Fruit fly (Drosophila melanogaster) whole organism, embryonic: Measurements from ENCODE around the gene CG2841.

ENCODE experiments used
- ATbp ChIP-seq: fragments of 200-800 bp; sonication (Bioruptor generic); optimal IDR thresholded peaks from 2 replicates; lab custom pipeline; 2017; ENCODE audit warnings: missing biosample characterization, mild to moderate bottlenecking, missing genetic modification characterization, missing genetic modification reagents
- Awh ChIP-seq: fragments of 200-800 bp; sonication (Bioruptor generic); IDR thresholded peaks from 2 replicates; pipeline ENCODE4, ENCODE4 v1.3.6; 2022; ENCODE audit warnings: missing biosample characterization, missing genetic modification characterization
- Bteb2 ChIP-seq: fragments of 200-800 bp; sonication (Bioruptor generic); optimal IDR thresholded peaks from 2 replicates; lab custom pipeline; 2016; ENCODE audit warnings: missing biosample characterization, missing genetic modification characterization
- CG10321 ChIP-seq: fragments of 200-800 bp; sonication (Bioruptor generic); IDR thresholded peaks from 2 replicates; pipeline ENCODE4 v1.3.6; 2022; ENCODE audit warnings: missing biosample characterization, missing genetic modification characterization
- CG12104 ChIP-seq: fragments of 200-800 bp; sonication (Bioruptor generic); optimal IDR thresholded peaks from 3 replicates; lab custom pipeline; 2016; ENCODE audit warnings: missing biosample characterization, missing genetic modification characterization
- CG12236 ChIP-seq: fragments of 200-800 bp; sonication (Bioruptor generic); optimal IDR thresholded peaks from 2 replicates; lab custom pipeline; 2016; ENCODE audit warnings: missing biosample characterization, missing genetic modification characterization
- CG1603 ChIP-seq: fragments of 200-800 bp; sonication (Bioruptor generic); optimal IDR thresholded peaks from 2 replicates; lab custom pipeline; 2019; ENCODE audit warnings: missing biosample characterization, mild to moderate bottlenecking, missing genetic modification characterization, moderate library complexity
- CG16815 ChIP-seq: fragments of 200-800 bp; sonication (Bioruptor generic); optimal IDR thresholded peaks from 3 replicates; lab custom pipeline; 2017; ENCODE audit warnings: missing biosample characterization, mild to moderate bottlenecking, missing genetic modification characterization
- CG17186 ChIP-seq: fragments of 200-800 bp; sonication (Bioruptor generic); optimal IDR thresholded peaks from 3 replicates; lab custom pipeline; 2017; ENCODE audit warnings: missing biosample characterization, missing genetic modification reagents, missing genetic modification characterization
- CG17912 ChIP-seq: fragments of 200-800 bp; sonication (Bioruptor generic); optimal IDR thresholded peaks from 2 replicates; lab custom pipeline; 2018; ENCODE audit warnings: missing biosample characterization, mild to moderate bottlenecking, missing genetic modification characterization
- CG1792 ChIP-seq: fragments of 200-800 bp; sonication (Bioruptor generic); optimal IDR thresholded peaks from 2 replicates; lab custom pipeline; 2016; ENCODE audit warnings: missing biosample characterization, missing genetic modification characterization
- CG4328 ChIP-seq: fragments of 200-800 bp; sonication (Bioruptor generic); optimal IDR thresholded peaks from 3 replicates; lab custom pipeline; 2017; ENCODE audit warnings: missing biosample characterization, missing genetic modification reagents, missing genetic modification characterization
- CG4854 ChIP-seq: fragments of 200-800 bp; sonication (Bioruptor generic); optimal IDR thresholded peaks from 2 replicates; lab custom pipeline; 2016; ENCODE audit warnings: missing biosample characterization, missing genetic modification characterization, inconsistent platforms
- CG9215 ChIP-seq: fragments of 200-800 bp; sonication (Bioruptor generic); IDR thresholded peaks from 2 replicates; pipeline ENCODE4 v1.3.6; 2022; ENCODE audit warnings: missing biosample characterization, missing genetic modification characterization
- Camta ChIP-seq: fragments of 200-800 bp; sonication (Bioruptor generic); optimal IDR thresholded peaks from 2 replicates; lab custom pipeline; 2016; ENCODE audit warnings: missing biosample characterization, missing genetic modification characterization
- CoRest ChIP-seq: fragments of 200-800 bp; sonication (Bioruptor generic); optimal IDR thresholded peaks from 3 replicates; lab custom pipeline; 2018; ENCODE audit warnings: missing biosample characterization, mild to moderate bottlenecking, missing genetic modification characterization, moderate library complexity
- D ChIP-seq, 2 experiments: fragments of 200-800 bp in 1 of 2; fragments of >200 bp in 1 of 2; sonication (Bioruptor generic) in 1 of 2; optimal IDR thresholded peaks; 2 replicates in 1 of 2; 3 replicates in 1 of 2; lab custom pipeline; 2017; ENCODE audit warnings: mild to moderate bottlenecking in 1 of 2, missing biosample characterization in 1 of 2, missing genetic modification characterization in 1 of 2, missing genetic modification reagents in 1 of 2
- Dip2 ChIP-seq: fragments of 200-800 bp; sonication (Bioruptor generic); IDR thresholded peaks from 2 replicates; pipeline ENCODE4 v1.3.6; 2022; ENCODE audit warnings: missing biosample characterization, missing genetic modification characterization
- Dp ChIP-seq: fragments of 200-800 bp; sonication (Bioruptor generic); optimal IDR thresholded peaks from 2 replicates; lab custom pipeline; 2018; ENCODE audit warnings: missing biosample characterization, mild to moderate bottlenecking, missing genetic modification characterization, moderate library complexity
- Elba2 ChIP-seq: fragments of 200-800 bp; sonication (Bioruptor generic); optimal IDR thresholded peaks from 3 replicates; lab custom pipeline; 2016; ENCODE audit warnings: missing biosample characterization, missing genetic modification characterization
- Ets65A ChIP-seq: fragments of 200-800 bp; sonication (Bioruptor generic); peaks from one replicate; lab custom pipeline; 2016; ENCODE audit warnings: missing biosample characterization, missing genetic modification characterization
- H15 ChIP-seq: fragments of 200-800 bp; sonication (Bioruptor generic); IDR thresholded peaks from 3 replicates; pipeline ENCODE4 v1.3.6; 2022; ENCODE audit warnings: missing biosample characterization, missing genetic modification characterization
- HLHmδ ChIP-seq: fragments of 200-800 bp; sonication (Bioruptor generic); optimal IDR thresholded peaks from 2 replicates; lab custom pipeline; 2018; ENCODE audit warnings: missing biosample characterization, mild to moderate bottlenecking, missing genetic modification characterization, moderate library complexity
- Hmr ChIP-seq: fragments of 200-800 bp; sonication (Bioruptor generic); optimal IDR thresholded peaks from 3 replicates; lab custom pipeline; 2017; ENCODE audit warnings: mild to moderate bottlenecking, missing biosample characterization, missing genetic modification reagents, missing genetic modification characterization
- Kr ChIP-seq: fragments of 200-800 bp; sonication (Bioruptor generic); optimal IDR thresholded peaks from 2 replicates; lab custom pipeline; 2017; ENCODE audit warnings: missing biosample characterization, mild to moderate bottlenecking, missing genetic modification characterization
- MESR4 ChIP-seq: fragments of 200-800 bp; sonication (Bioruptor generic); optimal IDR thresholded peaks from 2 replicates; lab custom pipeline; 2018; ENCODE audit warnings: missing biosample characterization, mild to moderate bottlenecking, missing genetic modification characterization, moderate library complexity
- Med ChIP-seq: fragments of 200-800 bp; sonication (Bioruptor generic); peaks from one replicate; lab custom pipeline; 2016; ENCODE audit warnings: missing biosample characterization, missing genetic modification characterization, mild to moderate bottlenecking, inconsistent platforms, moderate library complexity
- Rfx ChIP-seq: fragments of 200-800 bp; sonication (Bioruptor generic); IDR thresholded peaks from 2 replicates; pipeline ENCODE4 v1.3.6; 2022; ENCODE audit warnings: missing biosample characterization, missing genetic modification characterization
- Sin3A ChIP-seq: fragments of >200 bp; optimal IDR thresholded peaks from 2 replicates; lab custom pipeline; 2018
- br ChIP-seq: fragments of >200 bp; optimal IDR thresholded peaks from 2 replicates; lab custom pipeline; 2017
- caup ChIP-seq: fragments of 200-800 bp; sonication (Bioruptor generic); optimal IDR thresholded peaks from 3 replicates; lab custom pipeline; 2017; ENCODE audit warnings: missing biosample characterization, mild to moderate bottlenecking, missing genetic modification characterization, moderate library complexity; ENCODE audit not compliant: severe bottlenecking
- chm ChIP-seq: fragments of 200-800 bp; sonication (Bioruptor generic); IDR thresholded peaks from 2 replicates; pipeline ENCODE4 v1.3.6; 2022; ENCODE audit warnings: missing biosample characterization, missing genetic modification characterization
- dimm ChIP-seq: fragments of 200-800 bp; sonication (Bioruptor generic); IDR thresholded peaks from 2 replicates; pipeline ENCODE4 v1.3.6; 2022; ENCODE audit warnings: missing biosample characterization, missing genetic modification characterization
- dmrt11E ChIP-seq: fragments of 200-800 bp; sonication (Bioruptor generic); optimal IDR thresholded peaks from 3 replicates; lab custom pipeline; 2018; ENCODE audit warnings: missing biosample characterization, mild to moderate bottlenecking, missing genetic modification characterization, moderate library complexity
- exex ChIP-seq: fragments of 200-800 bp; sonication (Bioruptor generic); optimal IDR thresholded peaks from 4 replicates; lab custom pipeline; 2018; ENCODE audit warnings: missing biosample characterization, mild to moderate bottlenecking, missing genetic modification characterization, moderate library complexity
- fd64A ChIP-seq: fragments of 200-800 bp; sonication (Bioruptor generic); optimal IDR thresholded peaks from 3 replicates; lab custom pipeline; 2018; ENCODE audit warnings: missing biosample characterization, mild to moderate bottlenecking, missing genetic modification characterization
- gcm ChIP-seq: fragments of 200-800 bp; sonication (Bioruptor generic); optimal IDR thresholded peaks from 2 replicates; lab custom pipeline; 2019; ENCODE audit warnings: missing biosample characterization, mild to moderate bottlenecking, missing genetic modification characterization, moderate library complexity
- gcm2 ChIP-seq: fragments of 200-800 bp; sonication (Bioruptor generic); optimal IDR thresholded peaks from 2 replicates; lab custom pipeline; 2016; ENCODE audit warnings: missing biosample characterization, missing genetic modification characterization
- gt ChIP-seq: fragments of 200-800 bp; sonication (Bioruptor generic); IDR thresholded peaks from 2 replicates; pipeline ENCODE4 v1.3.6; 2022; ENCODE audit warnings: missing biosample characterization, missing genetic modification characterization
- hth ChIP-seq: fragments of >200 bp; optimal IDR thresholded peaks from 2 replicates; lab custom pipeline; 2017; ENCODE audit warnings: inconsistent platforms
- jigr1 ChIP-seq: fragments of 200-800 bp; sonication (Bioruptor generic); IDR thresholded peaks from 3 replicates; pipeline ENCODE4 v1.3.6; 2022; ENCODE audit warnings: missing biosample characterization, missing genetic modification characterization
- otp ChIP-seq: fragments of 200-800 bp; sonication (Bioruptor generic); IDR thresholded peaks from 3 replicates; pipeline ENCODE4, ENCODE4 v1.3.6; 2022; ENCODE audit warnings: missing biosample characterization, missing genetic modification characterization
- prd ChIP-seq, 3 experiments: fragments of >200 bp in 2 of 3; fragments of 200-800 bp in 1 of 3; sonication (Bioruptor generic) in 1 of 3; optimal IDR thresholded peaks in 2 of 3; IDR thresholded peaks in 1 of 3; 2 replicates in 2 of 3; 3 replicates in 1 of 3; pipeline versions ENCODE4 v1.3.6 to Lab custom; 2017 to 2022; ENCODE audit warnings: missing biosample characterization in 1 of 3, missing genetic modification characterization in 1 of 3
- pros ChIP-seq: fragments of 200-800 bp; sonication (Bioruptor generic); optimal IDR thresholded peaks from 3 replicates; lab custom pipeline; 2019; ENCODE audit warnings: missing biosample characterization, mild to moderate bottlenecking, missing genetic modification characterization, moderate library complexity
- pzg ChIP-seq: fragments of 200-800 bp; sonication (Bioruptor generic); optimal IDR thresholded peaks from 3 replicates; lab custom pipeline; 2018; ENCODE audit warnings: missing biosample characterization, mild to moderate bottlenecking, missing genetic modification characterization, moderate library complexity
- rib ChIP-seq: fragments of 200-800 bp; sonication (Bioruptor generic); IDR thresholded peaks from 2 replicates; pipeline ENCODE4 v1.3.6; 2022; ENCODE audit warnings: missing biosample characterization, missing genetic modification characterization
- sens ChIP-seq: fragments of 200-800 bp; sonication (Bioruptor generic); peaks from one replicate; lab custom pipeline; 2016; ENCODE audit warnings: missing biosample characterization, missing genetic modification characterization
- ssp ChIP-seq: fragments of 200-800 bp; sonication (Bioruptor generic); IDR thresholded peaks from 2 replicates; pipeline ENCODE4 v1.3.6; 2022; ENCODE audit warnings: missing biosample characterization, missing genetic modification characterization
- twi ChIP-seq: fragments of 200-800 bp; optimal IDR thresholded peaks from 2 replicates; lab custom pipeline; 2019; ENCODE audit warnings: missing biosample characterization, mild to moderate bottlenecking, missing genetic modification characterization, moderate library complexity
- unpg ChIP-seq: fragments of 200-800 bp; sonication (Bioruptor generic); optimal IDR thresholded peaks from 3 replicates; lab custom pipeline; 2018; ENCODE audit warnings: missing biosample characterization, mild to moderate bottlenecking, missing genetic modification characterization, moderate library complexity
- wdn ChIP-seq: fragments of 200-800 bp; sonication (Bioruptor generic); IDR thresholded peaks from 2 replicates; pipeline ENCODE4 v1.3.6; 2022; ENCODE audit warnings: missing biosample characterization, missing genetic modification characterization
- zf30C ChIP-seq: fragments of 200-800 bp; sonication (Bioruptor generic); optimal IDR thresholded peaks from 3 replicates; lab custom pipeline; 2018; ENCODE audit warnings: missing biosample characterization, mild to moderate bottlenecking, missing genetic modification characterization

Gene CG2841

DNA sequence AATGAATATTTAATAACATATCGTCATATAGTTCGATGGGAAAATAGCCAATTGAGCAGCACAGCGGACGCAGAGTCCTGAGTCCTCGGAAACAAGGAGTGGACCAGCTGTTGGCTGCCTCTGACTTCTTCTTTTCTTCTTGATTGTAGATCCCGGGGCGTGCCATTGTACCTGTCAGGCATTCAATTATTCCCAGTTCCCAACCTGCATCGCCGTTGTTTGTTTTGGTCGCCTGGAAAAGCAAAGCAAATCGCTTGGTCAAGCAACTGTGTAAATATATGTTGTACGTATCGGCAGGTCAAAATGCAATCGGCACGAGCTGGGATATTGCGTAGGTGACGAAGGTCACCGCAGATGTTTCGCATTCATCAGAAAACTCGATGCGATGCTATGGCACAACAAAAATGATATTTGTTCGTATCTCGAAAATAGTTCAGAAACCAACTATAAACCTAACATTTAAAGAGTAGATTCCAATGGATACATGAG is 42.6 kb upstream of the CG2841 start (continued):
- no peak for TF ChIP-seq rib (GFP tag; lab: Robert Waterston, UW)
- TF ChIP-seq pzg (GFP tag; lab: Kevin White, UChicago): no peak
- TF ChIP-seq unpg (GFP tag; lab: Kevin White, UChicago): no peak
- no peak for TF ChIP-seq CG10321 (GFP tag; lab: Robert Waterston, UW)
- no peak for TF ChIP-seq prd (optimal IDR thresholded peaks at IDR 0.05; lab: Kevin White, UChicago)
- TF ChIP-seq prd (GFP tag; IDR thresholded peaks at IDR 0.05; lab: Robert Waterston, UW): peak; percentile 38; the same call in 1 of the 3 replicates
- TF ChIP-seq gcm2 (GFP tag; lab: Kevin White, UChicago): no peak
- TF ChIP-seq CG4854 (GFP tag; lab: Kevin White, UChicago): no peak
- no peak for TF ChIP-seq Sin3A (lab: Kevin White, UChicago)
- TF ChIP-seq D (optimal IDR thresholded peaks at IDR 0.05; lab: Kevin White, UChicago): peak; percentile 36
- TF ChIP-seq D (GFP tag; optimal IDR thresholded peaks at IDR 0.05; lab: Kevin White, UChicago): no peak
- TF ChIP-seq dimm: no peak
- no peak for TF ChIP-seq ssp (GFP tag; lab: Robert Waterston, UW)
- no peak for TF ChIP-seq caup (GFP tag; lab: Kevin White, UChicago)
- TF ChIP-seq Bteb2 (GFP tag; lab: Kevin White, UChicago): no peak
- TF ChIP-seq CG1603: no peak
- no peak for TF ChIP-seq Dip2 (GFP tag; lab: Robert Waterston, UW)
- TF ChIP-seq chm (GFP tag; lab: Robert Waterston, UW): no peak
- no peak for TF ChIP-seq br (lab: Kevin White, UChicago)
- no peak for TF ChIP-seq CG12236 (GFP tag; lab: Kevin White, UChicago)
- no peak for TF ChIP-seq ATbp (GFP tag; lab: Kevin White, UChicago)
- TF ChIP-seq gt (GFP tag; lab: Robert Waterston, UW): 0 out of 2 replicates have a peak, but pooled peaks have one; percentile 50
- TF ChIP-seq CG4328 (GFP tag; lab: Kevin White, UChicago): no peak
- TF ChIP-seq CG12104: no peak
- TF ChIP-seq HLHmδ: no peak
- no peak for TF ChIP-seq Dp (GFP tag; lab: Kevin White, UChicago)
- TF ChIP-seq sens: peak; percentile 40
- peak; percentile 36 for TF ChIP-seq twi (tag; lab: Kevin White, UChicago)

DNA sequence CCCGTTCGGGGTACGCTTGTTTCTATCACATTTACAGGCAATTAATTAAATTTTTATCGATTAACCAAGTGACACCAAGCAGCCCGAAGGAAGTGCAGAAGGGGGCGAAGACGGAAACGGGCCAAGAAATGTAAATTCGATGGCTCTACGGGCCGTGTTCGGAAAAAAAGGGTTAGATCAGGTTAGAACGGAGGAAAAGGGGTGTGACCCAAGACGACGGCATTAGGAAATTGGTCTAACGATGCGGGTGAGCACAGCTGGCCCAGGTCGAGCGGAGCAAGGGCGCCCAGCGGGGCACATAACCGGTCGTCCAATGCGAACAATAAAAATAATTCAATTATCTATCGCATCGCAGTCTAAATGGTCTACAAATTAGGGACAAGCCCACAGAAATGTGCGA is 33.3 kb upstream of the CG2841 start:
- TF ChIP-seq MESR4 (no peak), dmrt11E (tag; lab: Kevin White, UChicago) (no peak), CG1792 (GFP tag; lab: Kevin White, UChicago) (no peak), gcm (GFP tag; lab: Kevin White, UChicago) (peak; percentile 70), CoRest (tag; lab: Kevin White, UChicago) (no peak), Dp (GFP tag; lab: Kevin White, UChicago) (no peak), Awh (no peak), Elba2 (GFP tag; lab: Kevin White, UChicago) (no peak), exex (no peak), fd64A (GFP tag; lab: Kevin White, UChicago) (no peak), pros (GFP tag; lab: Kevin White, UChicago) (peak; percentile 62), Kr (GFP tag; lab: Kevin White, UChicago) (peak; percentile 95), CG9215 (no peak), hth (no peak), Ets65A (GFP tag; lab: Kevin White, UChicago) (peak; percentile 77), CG17186 (GFP tag; lab: Kevin White, UChicago) (no peak), CG17912 (GFP tag; lab: Kevin White, UChicago) (no peak), Camta (GFP tag; lab: Kevin White, UChicago) (no peak), Med (GFP tag; lab: Kevin White, UChicago) (no peak), CG16815 (no peak), H15 (GFP tag; lab: Robert Waterston, UW) (no peak), otp (no peak), Hmr (GFP tag; lab: Kevin White, UChicago) (no peak), wdn (GFP tag; lab: Robert Waterston, UW) (no peak), Rfx (GFP tag; lab: Robert Waterston, UW) (no peak), zf30C (GFP tag; lab: Kevin White, UChicago) (no peak), jigr1 (GFP tag; lab: Robert Waterston, UW) (no peak)
